Worm (Caenorhabditis elegans): ENCODE results near the gene T19C3.4.

The T19C3.4 gene

DNA sequence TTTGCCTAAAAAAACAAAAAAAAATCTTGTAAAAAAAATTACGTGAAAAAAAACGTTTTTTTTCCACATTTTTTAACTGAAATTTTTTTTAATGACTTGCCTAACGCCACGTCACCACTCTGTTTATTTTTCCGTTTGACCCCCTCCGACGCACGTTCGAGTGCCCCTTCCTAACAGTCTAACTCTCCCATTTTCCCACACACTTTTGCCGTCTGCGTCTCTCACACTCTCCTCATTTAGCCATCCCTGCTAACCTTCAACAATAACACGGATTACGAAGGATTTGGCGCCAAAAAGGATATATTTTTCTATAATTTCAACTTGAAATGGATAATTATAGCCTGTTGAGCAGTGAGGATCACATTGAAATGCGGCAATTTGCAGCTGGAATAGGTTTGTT, 27.2 kb upstream of the T19C3.4 start:
- TF ChIP-seq flt-1 (GFP tag; IDR thresholded peaks at IDR 0.05) = no peak
- no peak for TF ChIP-seq tab-1 (GFP tag; IDR thresholded peaks at IDR 0.05)
- TF ChIP-seq klf-2 (GFP tag; conservative IDR thresholded peaks at IDR 0.05) = no peak
- no peak for TF ChIP-seq cog-1 (tag; optimal IDR thresholded peaks at IDR 0.05)
- no peak for TF ChIP-seq ztf-23 (GFP tag; IDR thresholded peaks at IDR 0.05)
- no peak for TF ChIP-seq T22C8.4 (GFP tag; IDR thresholded peaks at IDR 0.05)
- TF ChIP-seq med-1 (GFP tag; optimal IDR thresholded peaks at IDR 0.05; ENCODE audit: insufficient read depth) = no peak
- no peak for TF ChIP-seq ref-1 (GFP tag; conservative IDR thresholded peaks at IDR 0.05)
- no peak for TF ChIP-seq ztf-29 (GFP tag; IDR thresholded peaks at IDR 0.05)

DNA sequence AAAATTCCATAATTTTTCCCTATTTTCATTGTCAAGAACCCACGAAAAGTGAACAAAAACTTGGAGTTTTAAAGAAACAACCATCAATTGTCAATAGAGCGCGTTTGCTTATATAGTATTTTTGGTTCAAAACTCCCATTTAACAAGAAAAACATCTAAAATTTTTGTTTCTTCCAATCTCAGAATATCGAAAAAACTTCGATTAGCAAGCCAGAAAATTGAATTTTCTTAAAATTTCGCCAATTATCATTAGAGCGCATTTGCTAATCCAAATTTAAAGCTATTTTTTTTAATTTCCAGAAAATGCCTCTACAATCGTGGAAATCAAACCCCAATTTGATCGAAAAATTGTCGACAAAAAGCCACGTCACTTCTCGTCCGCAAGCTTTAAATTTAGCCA, 26.4 kb upstream of the T19C3.4 start, which contains the start of gene orai-1:
Gene orai-1, plus strand, starts transcription at position 301 of the 400 bp plus-strand sequence.
- TF ChIP-seq T22C8.4 (GFP tag; IDR thresholded peaks at IDR 0.05) (no peak), ref-1 (GFP tag; conservative IDR thresholded peaks at IDR 0.05) (no peak), flt-1 (GFP tag; IDR thresholded peaks at IDR 0.05) (no peak), med-1 (GFP tag; optimal IDR thresholded peaks at IDR 0.05; ENCODE audit: insufficient read depth) (no peak), klf-2 (GFP tag; conservative IDR thresholded peaks at IDR 0.05) (no peak), tab-1 (GFP tag; IDR thresholded peaks at IDR 0.05) (no peak)

DNA sequence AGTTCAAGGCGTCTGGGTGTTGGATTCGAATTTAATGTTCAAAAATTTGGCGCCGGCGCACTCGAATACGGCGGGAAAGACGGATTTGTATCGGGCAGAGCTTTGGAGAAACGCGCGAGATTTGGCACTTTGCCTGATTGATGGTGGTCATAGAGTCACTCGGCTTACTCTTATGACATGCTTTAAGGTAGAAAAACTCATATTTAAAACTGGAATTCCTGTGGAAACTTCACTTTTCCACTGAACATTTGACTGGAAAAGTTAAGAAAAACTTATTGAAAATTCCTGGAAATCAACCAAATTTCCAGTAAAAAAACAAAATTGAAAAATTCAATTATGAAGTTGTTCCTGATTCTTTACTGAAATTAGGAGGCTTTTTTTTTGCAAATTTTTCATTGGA, 24.6 kb upstream of the T19C3.4 start:
- TF ChIP-seq ref-1 (GFP tag; conservative IDR thresholded peaks at IDR 0.05) (no peak), tab-1 (GFP tag; IDR thresholded peaks at IDR 0.05) (no peak), flt-1 (GFP tag; IDR thresholded peaks at IDR 0.05) (no peak), ztf-29 (GFP tag; IDR thresholded peaks at IDR 0.05) (no peak), klf-2 (GFP tag; conservative IDR thresholded peaks at IDR 0.05) (no peak), T22C8.4 (GFP tag; IDR thresholded peaks at IDR 0.05) (no peak), ztf-23 (GFP tag; IDR thresholded peaks at IDR 0.05) (no peak), cog-1 (tag; optimal IDR thresholded peaks at IDR 0.05) (no peak), med-1 (GFP tag; optimal IDR thresholded peaks at IDR 0.05; ENCODE audit: insufficient read depth) (no peak)

DNA sequence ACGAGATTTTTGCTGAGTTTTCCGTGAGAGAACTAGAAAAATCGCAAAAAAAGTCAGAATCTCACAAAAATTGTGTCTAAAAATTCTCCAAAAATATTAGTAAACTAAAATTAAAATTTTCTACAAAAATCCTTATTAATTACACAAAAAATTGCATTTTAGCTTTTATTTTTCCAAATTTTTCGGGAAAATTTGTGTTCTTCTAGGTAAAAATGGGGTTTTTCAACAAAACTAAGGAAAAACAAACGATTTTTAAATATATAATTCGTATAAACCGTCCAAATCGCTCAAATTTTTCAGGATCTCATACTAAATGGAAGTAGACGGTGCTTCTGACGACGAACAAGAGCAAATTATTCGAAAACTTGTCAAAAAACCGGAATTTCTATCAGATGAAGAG, 21.7 kb upstream of the T19C3.4 start, which contains the start of gene W06E11.1:
Gene W06E11.1, plus strand, starts transcription at position 301 of the 400 bp plus-strand sequence.
- no peak for TF ChIP-seq ztf-23 (GFP tag; IDR thresholded peaks at IDR 0.05)
- TF ChIP-seq T22C8.4 (GFP tag; IDR thresholded peaks at IDR 0.05) = no peak
- TF ChIP-seq tab-1 (GFP tag; IDR thresholded peaks at IDR 0.05) = no peak
- no peak for TF ChIP-seq flt-1 (GFP tag; IDR thresholded peaks at IDR 0.05)
- no peak for TF ChIP-seq klf-2 (GFP tag; conservative IDR thresholded peaks at IDR 0.05)
- TF ChIP-seq cog-1 (tag; optimal IDR thresholded peaks at IDR 0.05) = no peak
- no peak for TF ChIP-seq med-1 (GFP tag; optimal IDR thresholded peaks at IDR 0.05; ENCODE audit: insufficient read depth)
- no peak for TF ChIP-seq ref-1 (GFP tag; conservative IDR thresholded peaks at IDR 0.05)
- no peak for TF ChIP-seq ztf-29 (GFP tag; IDR thresholded peaks at IDR 0.05)

DNA sequence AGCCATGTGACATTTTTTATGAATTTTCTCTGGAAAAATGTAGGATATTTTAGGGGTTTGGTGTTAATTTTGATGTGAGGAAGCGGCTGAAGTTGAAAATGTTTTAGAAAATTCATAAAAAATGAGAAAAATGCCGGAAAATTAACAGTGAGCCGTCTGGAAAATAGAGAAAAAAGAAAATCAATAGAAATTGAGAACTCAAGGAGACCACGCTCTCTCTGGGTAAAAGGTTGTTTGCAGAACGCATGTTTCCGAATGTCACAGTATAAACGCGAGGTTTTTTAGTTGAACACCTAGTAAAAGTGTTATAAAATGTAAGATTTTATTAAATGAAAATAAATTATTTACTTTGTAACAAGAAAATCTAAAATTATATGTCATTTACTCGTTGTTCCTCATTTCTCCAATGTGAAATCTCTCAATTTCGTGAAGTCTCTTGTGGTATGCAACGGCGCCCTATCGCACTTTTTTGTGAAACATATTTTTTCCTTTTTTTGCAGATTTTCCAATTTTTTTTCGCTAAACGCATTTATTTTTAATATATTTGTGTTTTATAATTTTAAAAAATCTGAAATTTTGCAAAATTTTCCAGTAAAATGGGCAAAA, 20.2 kb upstream of the T19C3.4 start, which contains the start of the genes tag-266 and tag-267:
Gene tag-266, minus strand, starts transcription at position 29 of the 606 bp plus-strand sequence.
Gene tag-267, plus strand, starts transcription at position 593 of the 606 bp plus-strand sequence.
- TF ChIP-seq flt-1 (GFP tag; IDR thresholded peaks at IDR 0.05) = peak; percentile 81; the same call in 1 of the 2 replicates
- TF ChIP-seq T22C8.4 (GFP tag; IDR thresholded peaks at IDR 0.05) = peak; percentile 57; the same call in 1 of the 2 replicates
- peak; percentile 81 for TF ChIP-seq ztf-23 (GFP tag; IDR thresholded peaks at IDR 0.05)
- TF ChIP-seq cog-1 (tag; optimal IDR thresholded peaks at IDR 0.05) = peak; percentile 94
- TF ChIP-seq med-1 (GFP tag; optimal IDR thresholded peaks at IDR 0.05; ENCODE audit: insufficient read depth) = no peak
- TF ChIP-seq klf-2 (GFP tag; conservative IDR thresholded peaks at IDR 0.05) = peak; percentile 74
- TF ChIP-seq tab-1 (GFP tag; IDR thresholded peaks at IDR 0.05) = no peak
- no peak for TF ChIP-seq ztf-29 (GFP tag; IDR thresholded peaks at IDR 0.05)
- no peak for TF ChIP-seq ref-1 (GFP tag; conservative IDR thresholded peaks at IDR 0.05)

DNA sequence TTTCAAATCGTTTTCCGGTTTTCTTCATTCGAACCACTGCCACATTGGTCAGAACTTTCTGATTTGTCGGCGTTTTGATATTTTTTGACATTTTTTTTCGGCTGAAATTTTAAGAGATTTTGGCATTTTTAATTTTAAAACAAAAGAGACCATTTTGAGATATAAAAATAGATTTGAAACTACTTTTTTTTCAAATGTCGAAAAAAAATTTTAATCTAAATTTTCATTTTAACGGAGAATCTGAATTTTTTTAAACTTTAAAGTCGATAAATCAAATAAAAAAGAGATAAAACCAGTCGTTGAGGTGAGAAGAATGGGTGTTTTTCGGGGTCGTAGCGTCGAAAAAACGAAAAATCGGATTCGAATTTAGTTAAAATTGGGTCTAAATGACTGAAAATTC, 18.3 kb upstream of the T19C3.4 start, which contains the start of gene sbds-1:
Gene sbds-1, minus strand, starts transcription at position 101 of the 400 bp plus-strand sequence.
- TF ChIP-seq T22C8.4 (GFP tag; IDR thresholded peaks at IDR 0.05) (no peak), klf-2 (GFP tag; conservative IDR thresholded peaks at IDR 0.05) (no peak), tab-1 (GFP tag; IDR thresholded peaks at IDR 0.05) (no peak)

DNA sequence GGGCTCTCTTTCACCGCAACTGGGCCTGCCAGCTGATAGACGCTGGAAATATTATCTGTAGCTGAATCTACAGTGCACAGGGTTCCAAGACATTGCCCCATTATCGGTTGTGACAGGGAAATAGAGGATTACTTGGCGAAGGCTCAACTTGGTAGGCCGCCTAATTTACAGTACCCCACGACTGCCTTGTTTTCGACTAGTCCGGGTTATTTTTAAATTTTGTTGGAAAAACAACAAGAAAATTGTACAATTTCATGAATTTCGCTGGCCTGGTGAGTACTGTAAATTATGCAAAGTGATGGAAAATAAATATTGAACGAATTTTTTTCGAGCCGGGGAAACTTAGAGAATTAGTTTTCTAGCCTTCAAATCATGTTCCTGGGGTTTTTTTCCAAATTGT, 16.0 kb upstream of the T19C3.4 start, which contains the start of gene T19C3.7:
Gene T19C3.7, minus strand, starts transcription at position 101 of the 400 bp plus-strand sequence.
- no peak for TF ChIP-seq klf-2 (GFP tag; conservative IDR thresholded peaks at IDR 0.05)

DNA sequence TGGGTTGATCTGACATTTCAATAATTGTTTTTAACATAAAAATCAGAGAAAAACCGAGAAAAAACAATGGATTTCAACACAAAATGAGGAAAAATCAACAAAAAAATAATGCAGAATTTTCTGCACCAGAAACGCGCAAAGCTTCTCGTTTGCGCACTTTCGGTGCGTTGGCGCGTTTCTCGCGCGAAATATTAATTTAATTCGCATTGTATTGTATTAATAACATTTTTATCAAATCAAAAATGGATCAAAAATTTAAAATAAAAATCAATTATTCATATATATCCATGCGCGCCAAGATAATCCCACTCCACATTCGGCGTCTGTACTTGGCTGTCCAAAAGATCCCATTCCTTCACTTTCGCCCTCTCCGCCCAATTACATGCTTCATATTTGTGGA, 14.6 kb upstream of the T19C3.4 start, which contains the start of gene fem-2:
Gene fem-2, minus strand, starts transcription at position 9 of the 400 bp plus-strand sequence.
- TF ChIP-seq flt-1 (GFP tag; IDR thresholded peaks at IDR 0.05) = no peak
- no peak for TF ChIP-seq ref-1 (GFP tag; conservative IDR thresholded peaks at IDR 0.05)
- no peak for TF ChIP-seq ztf-29 (GFP tag; IDR thresholded peaks at IDR 0.05)
- TF ChIP-seq med-1 (GFP tag; optimal IDR thresholded peaks at IDR 0.05; ENCODE audit: insufficient read depth) = no peak

DNA sequence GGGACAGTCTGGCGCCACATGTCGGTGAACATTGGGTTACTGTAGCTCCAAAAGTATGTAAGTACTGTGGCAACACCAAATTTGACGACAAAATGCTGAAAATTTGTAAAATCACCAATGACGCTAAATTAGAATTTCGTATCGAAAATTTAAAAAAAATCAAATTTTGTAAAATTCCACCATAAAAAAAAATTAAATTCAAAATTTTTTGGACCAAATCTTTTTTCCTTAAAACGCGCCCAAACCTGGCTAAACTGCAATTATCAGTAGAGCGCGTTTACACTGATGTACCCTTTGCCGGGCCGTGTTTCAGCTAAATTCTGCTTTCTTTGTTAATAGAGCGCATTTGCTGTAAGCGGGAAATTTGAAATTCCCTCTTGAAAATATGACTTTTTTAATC, 11.4 kb upstream of the T19C3.4 start, which contains the start of gene T19C3.6:
Gene T19C3.6, minus strand, starts transcription at position 101 of the 400 bp plus-strand sequence.
- TF ChIP-seq ztf-23 (GFP tag; IDR thresholded peaks at IDR 0.05) (no peak), ztf-29 (GFP tag; IDR thresholded peaks at IDR 0.05) (no peak), flt-1 (GFP tag; IDR thresholded peaks at IDR 0.05) (no peak), ref-1 (GFP tag; conservative IDR thresholded peaks at IDR 0.05) (no peak), tab-1 (GFP tag; IDR thresholded peaks at IDR 0.05) (no peak), med-1 (GFP tag; optimal IDR thresholded peaks at IDR 0.05; ENCODE audit: insufficient read depth) (no peak), klf-2 (GFP tag; conservative IDR thresholded peaks at IDR 0.05) (no peak), T22C8.4 (GFP tag; IDR thresholded peaks at IDR 0.05) (no peak), cog-1 (tag; optimal IDR thresholded peaks at IDR 0.05) (no peak)

DNA sequence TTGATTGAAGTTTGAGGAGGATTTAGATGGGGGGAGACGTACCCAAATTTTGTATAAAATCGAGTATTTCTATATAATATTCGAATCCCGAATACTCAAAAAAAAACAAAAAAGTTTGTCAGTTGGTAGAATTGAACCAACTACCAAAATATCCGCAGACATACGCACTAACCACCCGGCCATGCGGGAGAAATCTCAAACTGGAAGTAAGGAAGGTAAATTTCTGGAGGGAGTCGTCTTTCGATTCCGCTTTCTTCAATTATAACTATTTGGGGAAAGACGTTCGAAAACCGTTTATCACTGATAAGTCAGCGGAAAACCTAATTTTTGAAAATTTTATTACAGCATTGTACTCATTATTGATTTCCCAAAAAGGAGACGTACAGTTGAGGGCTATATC, 8.9 kb upstream of the T19C3.4 start:
- peak; percentile 73 for TF ChIP-seq flt-1 (GFP tag; IDR thresholded peaks at IDR 0.05)
- peak; percentile 54; the same call in 1 of the 2 replicates for TF ChIP-seq ztf-23 (GFP tag; IDR thresholded peaks at IDR 0.05)
- 0 out of 2 replicates have a peak, but pooled peaks have one; percentile 16 for TF ChIP-seq ref-1 (GFP tag; conservative IDR thresholded peaks at IDR 0.05)
- TF ChIP-seq klf-2 (GFP tag; conservative IDR thresholded peaks at IDR 0.05) = peak; percentile 51; the same call in 1 of the 2 replicates
- TF ChIP-seq tab-1 (GFP tag; IDR thresholded peaks at IDR 0.05) = peak; percentile 10; the same call in 1 of the 2 replicates

Data from whole organism, midembryonic.